Fruit fly (Drosophila melanogaster) whole organism, wandering third instar larva: ENCODE results near the gene CG33172.

Experiments used
- Abd-B ChIP-seq: fragments of >200 bp; optimal IDR thresholded peaks from 2 replicates; lab custom pipeline; 2017; ENCODE audit warnings: missing biosample characterization, missing genetic modification characterization
- CG32264 ChIP-seq: fragments of 200-800 bp; sonication (Bioruptor generic); optimal IDR thresholded peaks from 2 replicates; lab custom pipeline; 2016; ENCODE audit warnings: missing biosample characterization, missing genetic modification characterization
- CG9705 ChIP-seq: fragments of 200-800 bp; sonication (Bioruptor generic); optimal IDR thresholded peaks from 2 replicates; lab custom pipeline; 2018; ENCODE audit warnings: missing biosample characterization, mild to moderate bottlenecking, missing genetic modification characterization
- CrebA ChIP-seq: fragments of 200-800 bp; sonication (Bioruptor generic); optimal IDR thresholded peaks from 2 replicates; lab custom pipeline; 2016; ENCODE audit warnings: missing biosample characterization, mild to moderate bottlenecking, missing genetic modification characterization, borderline replicate concordance
- Dfd ChIP-seq: fragments of >200 bp; optimal IDR thresholded peaks from 2 replicates; lab custom pipeline; 2017; ENCODE audit warnings: missing biosample characterization, missing genetic modification characterization
- Dif ChIP-seq: fragments of 200-275, 200-300 bp; sonication (Bioruptor generic); optimal IDR thresholded peaks from 2 replicates; lab custom pipeline; 2018; ENCODE audit warnings: missing biosample characterization, missing genetic modification characterization; ENCODE audit not compliant: partially characterized antibody
- GATAd ChIP-seq: sonication (Bioruptor generic); optimal IDR thresholded peaks from 2 replicates; lab custom pipeline; 2016; ENCODE audit warnings: missing biosample characterization, missing genetic modification characterization
- HLH106 ChIP-seq: fragments of 200-800 bp; optimal IDR thresholded peaks from 3 replicates; lab custom pipeline; 2019; ENCODE audit warnings: missing biosample characterization, mild to moderate bottlenecking, missing genetic modification characterization, moderate library complexity
- Hnf4 ChIP-seq: fragments of 200-800 bp; sonication (Bioruptor generic); optimal IDR thresholded peaks from 2 replicates; lab custom pipeline; 2016; ENCODE audit warnings: missing biosample characterization, mild to moderate bottlenecking, missing genetic modification characterization
- Hr78 ChIP-seq: fragments of >200 bp; optimal IDR thresholded peaks from 2 replicates; lab custom pipeline; 2017; ENCODE audit warnings: missing biosample characterization, missing genetic modification characterization
- Hr83 ChIP-seq: fragments of 200-300 bp; sonication (Bioruptor generic); optimal IDR thresholded peaks from 2 replicates; lab custom pipeline; 2016; ENCODE audit warnings: missing biosample characterization, mild to moderate bottlenecking, missing genetic modification characterization, moderate library complexity; ENCODE audit not compliant: poor library complexity, severe bottlenecking
- Jra ChIP-seq: sonication (Bioruptor generic); optimal IDR thresholded peaks from 2 replicates; lab custom pipeline; 2016; ENCODE audit warnings: missing biosample characterization, missing genetic modification characterization
- Mio ChIP-seq: sonication (Bioruptor generic); optimal IDR thresholded peaks from 2 replicates; lab custom pipeline; 2016; ENCODE audit warnings: missing biosample characterization, missing genetic modification characterization
- Myc ChIP-seq: fragments of >200 bp; optimal IDR thresholded peaks from 2 replicates; lab custom pipeline; 2017
- N ChIP-seq: fragments of >200 bp; optimal IDR thresholded peaks from 2 replicates; lab custom pipeline; 2018; ENCODE audit warnings: missing biosample characterization, missing external identifiers, missing genetic modification characterization
- OdsH ChIP-seq: fragments of 200-800 bp; sonication (Bioruptor generic); optimal IDR thresholded peaks from 2 replicates; lab custom pipeline; 2016; ENCODE audit warnings: missing biosample characterization, mild to moderate bottlenecking, missing genetic modification characterization
- Rel ChIP-seq, 2 experiments: fragments of 200-800 bp; sonication (Bioruptor generic) in 1 of 2; optimal IDR thresholded peaks; 2 replicates in 1 of 2; 3 replicates in 1 of 2; lab custom pipeline; 2016 to 2019; ENCODE audit warnings: mild to moderate bottlenecking in 2 of 2, missing biosample characterization in 2 of 2, missing genetic modification characterization in 2 of 2, moderate library complexity in 1 of 2
- Sp1 ChIP-seq: fragments of 200-800 bp; sonication (Bioruptor generic); optimal IDR thresholded peaks from 3 replicates; lab custom pipeline; 2019; ENCODE audit warnings: missing biosample characterization, mild to moderate bottlenecking, missing genetic modification characterization, moderate library complexity
- Vsx2 ChIP-seq: fragments of 200-300, 225-300 bp; sonication (Bioruptor generic); optimal IDR thresholded peaks from 2 replicates; lab custom pipeline; 2018; ENCODE audit warnings: missing biosample characterization, missing genetic modification characterization; ENCODE audit not compliant: partially characterized antibody
- br ChIP-seq: fragments of 200-800 bp; sonication (Bioruptor generic); optimal IDR thresholded peaks from 2 replicates; lab custom pipeline; 2016; ENCODE audit warnings: missing biosample characterization, missing genetic modification characterization
- brk ChIP-seq: fragments of 200-800 bp; sonication (Bioruptor generic); optimal IDR thresholded peaks from 2 replicates; lab custom pipeline; 2016; ENCODE audit warnings: missing biosample characterization, mild to moderate bottlenecking, missing genetic modification characterization
- dl ChIP-seq, 2 experiments: fragments of 175-275, 200-275 bp in 1 of 2; fragments of 200-275 bp in 1 of 2; sonication (Bioruptor generic); optimal IDR thresholded peaks; lab custom pipeline; 2018; ENCODE audit warnings: mild to moderate bottlenecking in 2 of 2, missing biosample characterization in 2 of 2, missing genetic modification characterization in 2 of 2, moderate library complexity in 2 of 2; ENCODE audit not compliant: partially characterized antibody in 2 of 2, insufficient read depth in 1 of 2
- dmrt93B ChIP-seq: fragments of 200-800 bp; sonication (Bioruptor generic); optimal IDR thresholded peaks from 2 replicates; lab custom pipeline; 2018; ENCODE audit warnings: missing biosample characterization, mild to moderate bottlenecking, missing genetic modification characterization
- dsf ChIP-seq: sonication (Bioruptor generic); optimal IDR thresholded peaks from 2 replicates; lab custom pipeline; 2016; ENCODE audit warnings: missing biosample characterization, missing genetic modification characterization, borderline replicate concordance
- ey ChIP-seq: fragments of 200-800 bp; sonication (Bioruptor generic); optimal IDR thresholded peaks from 2 replicates; lab custom pipeline; 2016; ENCODE audit warnings: missing biosample characterization, missing genetic modification characterization
- foxo ChIP-seq, 2 experiments: fragments of 200-800 bp; sonication (Bioruptor generic); optimal IDR thresholded peaks; 2 replicates in 1 of 2; 3 replicates in 1 of 2; lab custom pipeline; 2016 to 2017; ENCODE audit warnings: missing biosample characterization in 2 of 2, missing genetic modification characterization in 2 of 2
- fru ChIP-seq: fragments of 200-800 bp; sonication (Bioruptor generic); optimal IDR thresholded peaks from 3 replicates; lab custom pipeline; 2016; ENCODE audit warnings: missing biosample characterization, mild to moderate bottlenecking, missing genetic modification characterization
- h ChIP-seq: fragments of 200-800 bp; sonication (Bioruptor generic); optimal IDR thresholded peaks from 3 replicates; lab custom pipeline; 2016; ENCODE audit warnings: missing biosample characterization, mild to moderate bottlenecking, missing genetic modification characterization
- jim ChIP-seq: fragments of 175-275, 200-325 bp; sonication (Bioruptor generic); optimal IDR thresholded peaks from 2 replicates; lab custom pipeline; 2016; ENCODE audit warnings: missing biosample characterization, mild to moderate bottlenecking, missing genetic modification characterization
- lola ChIP-seq: fragments of >200 bp; optimal IDR thresholded peaks from 2 replicates; lab custom pipeline; 2017; ENCODE audit warnings: missing biosample characterization, missing genetic modification characterization
- pan ChIP-seq: fragments of >200 bp; optimal IDR thresholded peaks from 2 replicates; lab custom pipeline; 2017
- psq ChIP-seq: fragments of 200-800 bp; sonication (Bioruptor generic); optimal IDR thresholded peaks from 3 replicates; lab custom pipeline; 2017; ENCODE audit warnings: missing biosample characterization, mild to moderate bottlenecking, missing genetic modification characterization, moderate library complexity
- rgr ChIP-seq: fragments of 200-800 bp; sonication (Bioruptor generic); optimal IDR thresholded peaks from 3 replicates; lab custom pipeline; 2016; ENCODE audit warnings: missing biosample characterization, mild to moderate bottlenecking, missing genetic modification characterization
- sage ChIP-seq: fragments of 200-800 bp; sonication (Bioruptor generic); optimal IDR thresholded peaks from 2 replicates; lab custom pipeline; 2016; ENCODE audit warnings: missing biosample characterization, mild to moderate bottlenecking, missing genetic modification characterization
- sv ChIP-seq: fragments of 200-800 bp; sonication (Bioruptor generic); optimal IDR thresholded peaks from 3 replicates; lab custom pipeline; 2016; ENCODE audit warnings: missing biosample characterization, missing genetic modification characterization
- tai ChIP-seq: sonication (Bioruptor generic); optimal IDR thresholded peaks from 2 replicates; lab custom pipeline; 2016; ENCODE audit warnings: missing biosample characterization, missing genetic modification characterization
- usp ChIP-seq: fragments of >200 bp; optimal IDR thresholded peaks from 2 replicates; lab custom pipeline; 2017; ENCODE audit warnings: missing biosample characterization, missing genetic modification characterization
- woc ChIP-seq: sonication (Bioruptor generic); optimal IDR thresholded peaks from 2 replicates; lab custom pipeline; 2016; ENCODE audit warnings: missing biosample characterization, mild to moderate bottlenecking, missing genetic modification characterization

CG33172 gene

DNA sequence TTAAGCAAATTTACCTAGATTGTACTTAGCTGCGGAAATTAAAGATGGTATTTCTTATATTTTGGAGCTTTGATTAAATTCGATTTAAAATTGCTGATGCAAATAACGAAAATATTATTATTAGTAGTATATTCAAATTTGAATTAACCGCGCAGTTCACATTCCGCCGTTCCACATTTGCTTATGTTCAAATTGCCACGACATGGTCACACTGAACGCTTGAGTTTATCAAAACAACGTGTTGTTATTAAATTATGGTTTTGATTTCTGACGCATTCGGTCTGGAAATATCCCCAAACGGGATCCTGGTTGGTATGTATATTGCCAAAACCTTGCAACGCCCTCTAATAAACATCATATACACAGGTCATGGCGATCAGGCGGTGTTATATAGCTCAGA lies at the start of gene CG33172:
Gene CG33172, plus strand, starts transcription at position 208 of the 400 bp plus-strand sequence.
- TF ChIP-seq foxo (GFP tag; optimal IDR thresholded peaks at IDR 0.05; lab: Kevin White, UChicago) (no peak), Rel (GFP tag; optimal IDR thresholded peaks at IDR 0.05; lab: Kevin White, UChicago) (no peak), Rel (tag; optimal IDR thresholded peaks at IDR 0.05; lab: Kevin White, UChicago) (no peak), Hnf4 (GFP tag; lab: Kevin White, UChicago) (no peak), HLH106 (no peak), sage (GFP tag; lab: Kevin White, UChicago) (no peak), Hr78 (GFP tag; lab: Kevin White, UChicago) (no peak), dsf (no peak), Abd-B (no peak), pan (lab: Kevin White, UChicago) (no peak), Dif (GFP tag; lab: Kevin White, UChicago) (no peak), psq (GFP tag; lab: Kevin White, UChicago) (no peak), Dfd (GFP tag; lab: Kevin White, UChicago) (no peak), rgr (no peak), tai (GFP tag; lab: Kevin White, UChicago) (no peak), Jra (GFP tag; lab: Kevin White, UChicago) (no peak), CrebA (no peak), woc (GFP tag; lab: Kevin White, UChicago) (no peak), OdsH (GFP tag; lab: Kevin White, UChicago) (no peak)
- TF ChIP-seq, all 38 proteins: peak for 0

DNA sequence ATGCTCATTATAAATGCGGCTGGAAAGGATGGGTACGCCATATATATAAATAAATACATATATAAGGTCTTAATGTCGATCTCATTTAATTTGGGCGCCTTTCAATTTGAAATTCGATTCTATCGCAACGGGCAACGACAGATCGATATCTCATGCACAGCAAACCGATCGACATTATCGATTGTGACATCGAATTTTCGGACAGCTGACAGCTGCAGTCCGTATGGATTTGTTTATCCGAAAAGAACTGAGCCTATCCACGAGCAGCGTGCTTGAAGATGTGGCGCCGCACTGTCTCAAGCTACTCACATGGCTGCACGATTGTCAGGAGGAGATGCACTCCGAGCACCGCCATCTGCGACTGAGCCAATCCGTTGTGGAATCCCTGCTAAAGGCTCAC lies 37.5 kb upstream of the CG33172 start, which contains the start of gene CG8191:
Gene CG8191, plus strand, starts transcription at position 211 of the 400 bp plus-strand sequence.
- no peak for TF ChIP-seq Abd-B
- no peak for TF ChIP-seq OdsH (GFP tag; lab: Kevin White, UChicago)
- TF ChIP-seq CrebA = no peak
- TF ChIP-seq pan (lab: Kevin White, UChicago) = no peak

DNA sequence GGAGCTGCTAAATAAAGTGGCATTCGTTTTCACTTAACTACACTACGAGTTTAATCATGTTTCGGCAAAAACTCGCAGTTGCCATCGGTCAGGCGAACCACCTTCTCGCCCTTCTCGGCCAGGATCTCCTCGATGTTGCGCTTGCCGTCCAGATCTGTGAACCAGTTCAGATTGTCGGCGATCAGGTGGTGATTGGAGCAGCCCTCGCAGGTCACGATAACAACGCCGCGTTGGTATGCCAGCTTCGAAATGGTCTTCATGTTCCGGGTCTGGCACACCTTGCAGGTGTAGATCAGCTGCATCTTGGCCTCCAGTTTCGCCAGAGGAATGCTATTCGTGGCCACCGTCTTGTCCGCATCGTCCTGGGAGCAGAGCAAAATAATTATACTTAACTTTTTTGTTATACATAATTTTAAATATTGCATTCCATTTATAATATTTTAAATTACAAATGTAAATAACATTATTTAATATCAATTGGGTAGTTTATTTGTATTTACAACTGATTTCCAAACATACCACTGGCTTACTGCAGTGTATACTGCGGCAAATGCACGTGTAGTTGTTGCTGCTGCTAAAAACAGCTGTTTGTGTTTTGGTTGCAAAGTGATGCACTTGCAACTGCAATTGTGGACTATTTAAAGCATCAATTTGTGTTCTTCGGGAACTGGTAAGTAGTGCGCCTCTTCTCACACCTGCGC lies 36.1 kb upstream of the CG33172 start:
- TF ChIP-seq jim (GFP tag; lab: Kevin White, UChicago) (no peak), dmrt93B (GFP tag; lab: Kevin White, UChicago) (no peak), Sp1 (GFP tag; lab: Kevin White, UChicago) (no peak), CG32264 (GFP tag; lab: Kevin White, UChicago) (no peak)
- TF ChIP-seq, all 38 proteins: peak for 0

DNA sequence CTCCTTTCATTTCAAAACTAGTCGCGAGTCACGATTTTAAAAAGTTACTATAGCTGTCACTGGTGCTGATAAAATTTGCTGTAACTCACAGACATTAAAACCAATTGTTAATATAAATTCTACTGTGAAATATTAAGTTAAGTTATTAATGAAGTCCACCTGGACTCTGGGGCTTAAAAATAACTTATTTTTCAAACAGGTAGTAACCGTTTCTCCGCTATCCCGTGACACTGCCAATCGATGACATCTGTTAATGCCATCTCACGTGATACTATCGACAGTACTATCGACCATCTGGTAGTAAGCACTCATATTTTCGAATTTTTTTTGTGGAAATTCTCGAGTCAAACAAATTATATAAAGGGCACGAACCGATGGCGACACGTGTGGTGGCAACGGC lies 35.5 kb upstream of the CG33172 start, which contains the start of the genes CG12379 and MagR:
Gene CG12379, minus strand, starts transcription at position 2 of the 400 bp plus-strand sequence.
Gene MagR, plus strand, starts transcription at position 276 of the 400 bp plus-strand sequence.
- peak; percentile 71 for TF ChIP-seq fru
- TF ChIP-seq dl (GFP tag; optimal IDR thresholded peaks at IDR 0.05; lab: Kevin White, UChicago; ENCODE audit: insufficient read depth in 1 of 2, partially characterized antibody in 2 of 2) = no peak
- no peak for TF ChIP-seq Jra (GFP tag; lab: Kevin White, UChicago)
- peak; percentile 32 for TF ChIP-seq psq (GFP tag; lab: Kevin White, UChicago)
- peak; percentile 81 for TF ChIP-seq HLH106
- TF ChIP-seq h (GFP tag; lab: Kevin White, UChicago) = peak; percentile 73
- TF ChIP-seq dsf = no peak
- TF ChIP-seq Sp1 (GFP tag; lab: Kevin White, UChicago) = peak; percentile 69
- TF ChIP-seq Rel (GFP tag; optimal IDR thresholded peaks at IDR 0.05; lab: Kevin White, UChicago) = no peak
- peak; percentile 28 for TF ChIP-seq Rel (tag; optimal IDR thresholded peaks at IDR 0.05; lab: Kevin White, UChicago)
- no peak for TF ChIP-seq CrebA
- peak; percentile 53 for TF ChIP-seq rgr
- TF ChIP-seq tai (GFP tag; lab: Kevin White, UChicago) = no peak
- TF ChIP-seq sv (GFP tag; lab: Kevin White, UChicago) = peak; percentile 35
- TF ChIP-seq OdsH (GFP tag; lab: Kevin White, UChicago) = no peak
- no peak for TF ChIP-seq Dfd (GFP tag; lab: Kevin White, UChicago)
- TF ChIP-seq dmrt93B (GFP tag; lab: Kevin White, UChicago) = no peak
- TF ChIP-seq Hr83 (GFP tag; lab: Kevin White, UChicago) = no peak
- no peak for TF ChIP-seq Vsx2 (GFP tag; lab: Kevin White, UChicago)
- TF ChIP-seq ey (GFP tag; lab: Kevin White, UChicago) = peak; percentile 57
- TF ChIP-seq woc (GFP tag; lab: Kevin White, UChicago) = peak; percentile 88
- no peak for TF ChIP-seq lola (GFP tag; lab: Kevin White, UChicago)
- TF ChIP-seq jim (GFP tag; lab: Kevin White, UChicago) = no peak
- TF ChIP-seq Mio (GFP tag; lab: Kevin White, UChicago) = no peak
- no peak for TF ChIP-seq GATAd (GFP tag; lab: Kevin White, UChicago)
- no peak for TF ChIP-seq usp (GFP tag; lab: Kevin White, UChicago)
- no peak for TF ChIP-seq pan (lab: Kevin White, UChicago)
- TF ChIP-seq CG9705 (GFP tag; lab: Kevin White, UChicago) = peak; percentile 71
- TF ChIP-seq Dif (GFP tag; lab: Kevin White, UChicago) = no peak
- no peak for TF ChIP-seq N
- no peak for TF ChIP-seq Abd-B
- no peak for TF ChIP-seq brk (GFP tag; lab: Kevin White, UChicago)
- no peak for TF ChIP-seq Hnf4 (GFP tag; lab: Kevin White, UChicago)
- TF ChIP-seq br = peak; percentile 48
- TF ChIP-seq sage (GFP tag; lab: Kevin White, UChicago) = no peak
- TF ChIP-seq CG32264 (GFP tag; lab: Kevin White, UChicago) = no peak
- peak; percentile 68 for TF ChIP-seq Myc (lab: Kevin White, UChicago)
- TF ChIP-seq foxo (GFP tag; optimal IDR thresholded peaks at IDR 0.05; lab: Kevin White, UChicago) = peak in 1 of 2 experiments; percentile 59
- no peak for TF ChIP-seq Hr78 (GFP tag; lab: Kevin White, UChicago)
